Worm (Caenorhabditis elegans) whole organism, young adult: ENCODE measurements around the gene hpo-38.
"Not testable (repeated sequence)": the region's sequence is repeated elsewhere in the genome, so short reads cannot be mapped to it uniquely, and the experiment has no call there.

Experiments used
- ama-1 ChIP-seq, 3 experiments: fragments of 150-350 bp in 1 of 3; sonication (generic microtip) in 2 of 3; optimal IDR thresholded peaks; 2 replicates each; lab custom pipeline; 2014 to 2018; ENCODE audit warnings: missing biosample characterization in 2 of 3, missing genetic modification characterization in 2 of 3, missing genetic modification reagents in 2 of 3
- cebp-1 ChIP-seq, 2 experiments: fragments of 200-800 bp in 1 of 2; sonication (Bioruptor generic) in 1 of 2; sonication (generic microtip) in 1 of 2; IDR thresholded peaks in 1 of 2; optimal IDR thresholded peaks in 1 of 2; 2 replicates each; pipeline versions ENCODE4 v1.3.6 to Lab custom; 2017 to 2022; ENCODE audit warnings: missing compliant biosample characterization in 2 of 2, missing genetic modification characterization in 2 of 2, mild to moderate bottlenecking in 1 of 2, missing genetic modification reagents in 1 of 2, moderate library complexity in 1 of 2
- nfya-1 ChIP-seq: sonication (generic microtip); optimal IDR thresholded peaks from 2 replicates; lab custom pipeline; 2017; ENCODE audit warnings: antibody characterized with exemption, missing compliant biosample characterization, missing genetic modification characterization, borderline replicate concordance; ENCODE audit not compliant: insufficient read depth

DNA sequence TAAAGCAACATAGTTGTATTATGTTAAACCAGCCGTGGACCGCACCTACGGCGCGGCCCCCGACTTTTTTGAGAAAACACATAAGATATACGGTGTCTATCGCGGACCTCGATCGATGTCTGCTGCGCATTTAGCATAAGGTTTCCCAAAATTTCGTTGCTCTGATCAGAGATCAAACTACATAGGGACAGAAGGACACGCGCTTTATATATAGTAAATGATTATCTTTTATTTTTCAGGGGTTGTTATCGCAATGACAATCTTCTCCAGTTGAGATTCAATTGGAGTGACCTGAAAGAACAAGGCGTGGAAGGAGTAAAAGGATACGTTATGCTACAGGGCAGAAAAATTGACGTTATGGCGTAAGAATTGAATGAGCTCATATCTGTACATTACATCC is 44.3 kb upstream of the hpo-38 start:
- TF ChIP-seq nfya-1; ama-1 (optimal IDR thresholded peaks at IDR 0.05; lab: Kevin White, UChicago); ama-1 (GFP tag; optimal IDR thresholded peaks at IDR 0.05; lab: Kevin White, UChicago); cebp-1 (GFP tag; IDR thresholded peaks at IDR 0.05; lab: Robert Waterston, UW); cebp-1 (tag; optimal IDR thresholded peaks at IDR 0.05; lab: Kevin White, UChicago): not testable (repeated sequence)
